Fruit fly (Drosophila melanogaster) whole organism, prepupa: ENCODE measurements around the gene CG9682.

Experiments used
- Blimp-1 ChIP-seq: fragments of 200-800 bp; sonication (Bioruptor generic); optimal IDR thresholded peaks from 3 replicates; lab custom pipeline; 2017; ENCODE audit warnings: missing biosample characterization, missing genetic modification characterization, mild to moderate bottlenecking, moderate library complexity, missing genetic modification reagents
- CG10631 ChIP-seq: fragments of 200-800 bp; sonication (Bioruptor generic); optimal IDR thresholded peaks from 2 replicates; lab custom pipeline; 2016; ENCODE audit warnings: missing biosample characterization, missing genetic modification characterization
- CG11294 ChIP-seq: fragments of 200-800 bp; sonication (Bioruptor generic); IDR thresholded peaks from 2 replicates; pipeline ENCODE4 v1.3.6; 2022; ENCODE audit warnings: missing biosample characterization, missing genetic modification characterization
- CG11762 ChIP-seq: fragments of 200-800 bp; sonication (Bioruptor generic); optimal IDR thresholded peaks from 3 replicates; lab custom pipeline; 2016; ENCODE audit warnings: missing biosample characterization, missing genetic modification characterization; ENCODE audit not compliant: insufficient read depth
- CG11902 ChIP-seq: fragments of 200-800 bp; sonication (Bioruptor generic); optimal IDR thresholded peaks from 3 replicates; lab custom pipeline; 2016; ENCODE audit warnings: missing biosample characterization, missing genetic modification characterization
- CG15336 ChIP-seq: fragments of 200-800 bp; sonication (Bioruptor generic); IDR thresholded peaks from 2 replicates; pipeline ENCODE4 v1.3.6; 2022; ENCODE audit warnings: missing biosample characterization, missing genetic modification characterization
- CG1621 ChIP-seq: fragments of 200-800 bp; sonication (Bioruptor generic); optimal IDR thresholded peaks from 3 replicates; lab custom pipeline; 2018; ENCODE audit warnings: missing biosample characterization, mild to moderate bottlenecking, missing genetic modification characterization
- CG31627 ChIP-seq: fragments of 200-800 bp; sonication (Bioruptor generic); optimal IDR thresholded peaks from 3 replicates; lab custom pipeline; 2016; ENCODE audit warnings: missing biosample characterization, missing genetic modification characterization
- CG32006 ChIP-seq: fragments of 200-800 bp; sonication (Bioruptor generic); optimal IDR thresholded peaks from 3 replicates; lab custom pipeline; 2017; ENCODE audit warnings: missing biosample characterization, mild to moderate bottlenecking, missing genetic modification characterization
- CG3919 ChIP-seq: fragments of 200-800 bp; sonication (Bioruptor generic); optimal IDR thresholded peaks from 3 replicates; lab custom pipeline; 2016; ENCODE audit warnings: missing biosample characterization, missing genetic modification characterization
- CG4318 ChIP-seq: fragments of 200-800 bp; sonication (Bioruptor generic); optimal IDR thresholded peaks from 3 replicates; lab custom pipeline; 2017; ENCODE audit warnings: missing biosample characterization, mild to moderate bottlenecking, missing genetic modification characterization
- CG6163 ChIP-seq: fragments of 200-800 bp; sonication (Bioruptor generic); IDR thresholded peaks from 3 replicates; pipeline ENCODE4 v1.3.6; 2022; ENCODE audit warnings: missing biosample characterization, missing genetic modification characterization
- CG6808 ChIP-seq: fragments of 200-800 bp; sonication (Bioruptor generic); optimal IDR thresholded peaks from 3 replicates; lab custom pipeline; 2017; ENCODE audit warnings: missing biosample characterization, missing genetic modification characterization, mild to moderate bottlenecking, moderate library complexity, missing genetic modification reagents
- CG7368 ChIP-seq: fragments of 200-800 bp; sonication (Bioruptor generic); optimal IDR thresholded peaks from 3 replicates; lab custom pipeline; 2016; ENCODE audit warnings: missing biosample characterization, missing genetic modification characterization
- CG8119 ChIP-seq: fragments of 200-800 bp; sonication (Bioruptor generic); IDR thresholded peaks from 3 replicates; pipeline ENCODE4 v1.3.6; 2022; ENCODE audit warnings: missing biosample characterization, missing genetic modification characterization
- CG8632 ChIP-seq: fragments of 200-800 bp; sonication (Bioruptor generic); optimal IDR thresholded peaks from 3 replicates; lab custom pipeline; 2016; ENCODE audit warnings: missing biosample characterization, missing genetic modification characterization
- Eip78C ChIP-seq: fragments of 200-800 bp; sonication (Bioruptor generic); peaks from one replicate; lab custom pipeline; 2016; ENCODE audit warnings: missing biosample characterization, missing genetic modification characterization
- Ets21C ChIP-seq: fragments of 200-800 bp; sonication (Bioruptor generic); optimal IDR thresholded peaks from 3 replicates; lab custom pipeline; 2016; ENCODE audit warnings: missing biosample characterization, missing genetic modification characterization
- Gug ChIP-seq: fragments of 200-800 bp; sonication (Bioruptor generic); IDR thresholded peaks from 2 replicates; pipeline ENCODE4 v1.3.6; 2022; ENCODE audit warnings: missing biosample characterization, missing genetic modification characterization
- Hr38 ChIP-seq: sonication (Bioruptor generic); optimal IDR thresholded peaks from 2 replicates; lab custom pipeline; 2016; ENCODE audit warnings: missing biosample characterization, missing genetic modification characterization
- Hr39 ChIP-seq: fragments of 200-800 bp; sonication (Bioruptor generic); optimal IDR thresholded peaks from 2 replicates; lab custom pipeline; 2016; ENCODE audit warnings: missing biosample characterization, missing genetic modification characterization
- Hr4 ChIP-seq: fragments of 200-800 bp; sonication (Bioruptor generic); optimal IDR thresholded peaks from 3 replicates; lab custom pipeline; 2016; ENCODE audit warnings: missing biosample characterization, missing genetic modification characterization
- Lpt ChIP-seq: fragments of 200-800 bp; sonication (Bioruptor generic); optimal IDR thresholded peaks from 3 replicates; lab custom pipeline; 2016; ENCODE audit warnings: missing biosample characterization, missing genetic modification characterization
- OdsH ChIP-seq: fragments of 200-800 bp; sonication (Bioruptor generic); optimal IDR thresholded peaks from 3 replicates; lab custom pipeline; 2016; ENCODE audit warnings: missing biosample characterization, missing genetic modification characterization
- Sox15 ChIP-seq: fragments of 200-800 bp; sonication (Bioruptor generic); optimal IDR thresholded peaks from 3 replicates; lab custom pipeline; 2016; ENCODE audit warnings: missing biosample characterization, missing genetic modification characterization
- achi ChIP-seq: fragments of 200-800 bp; sonication (Bioruptor generic); optimal IDR thresholded peaks from 3 replicates; lab custom pipeline; 2016; ENCODE audit warnings: missing biosample characterization, missing genetic modification characterization
- dac ChIP-seq: fragments of 200-800 bp; sonication (Bioruptor generic); optimal IDR thresholded peaks from 2 replicates; lab custom pipeline; 2017; ENCODE audit warnings: missing biosample characterization, mild to moderate bottlenecking, missing genetic modification characterization
- eg ChIP-seq: fragments of 200-800 bp; sonication (Bioruptor generic); IDR thresholded peaks from 3 replicates; pipeline ENCODE4 v1.3.6; 2022; ENCODE audit warnings: missing biosample characterization, missing genetic modification characterization
- esn ChIP-seq: fragments of 200-800 bp; sonication (Bioruptor generic); optimal IDR thresholded peaks from 2 replicates; lab custom pipeline; 2016; ENCODE audit warnings: missing biosample characterization, mild to moderate bottlenecking, missing genetic modification characterization, moderate library complexity
- fd59A ChIP-seq: fragments of 200-800 bp; sonication (Bioruptor generic); optimal IDR thresholded peaks from 2 replicates; lab custom pipeline; 2017; ENCODE audit warnings: missing biosample characterization, mild to moderate bottlenecking, missing genetic modification characterization, missing genetic modification reagents
- fd85E ChIP-seq: fragments of 200-800 bp; sonication (Bioruptor generic); optimal IDR thresholded peaks from 3 replicates; lab custom pipeline; 2016; ENCODE audit warnings: missing biosample characterization, missing genetic modification characterization
- fkh ChIP-seq: fragments of 200-800 bp; sonication (Bioruptor generic); optimal IDR thresholded peaks from 3 replicates; lab custom pipeline; 2017; ENCODE audit warnings: missing biosample characterization, mild to moderate bottlenecking, missing genetic modification characterization, moderate library complexity
- net ChIP-seq: fragments of 200-800 bp; sonication (Bioruptor generic); optimal IDR thresholded peaks from 3 replicates; lab custom pipeline; 2016; ENCODE audit warnings: missing biosample characterization, missing genetic modification characterization
- pdm3 ChIP-seq: fragments of 200-800 bp; sonication (Bioruptor generic); optimal IDR thresholded peaks from 3 replicates; lab custom pipeline; 2016; ENCODE audit warnings: missing biosample characterization, missing genetic modification characterization
- spab ChIP-seq: fragments of 200-800 bp; sonication (Bioruptor generic); optimal IDR thresholded peaks from 2 replicates; lab custom pipeline; 2017; ENCODE audit warnings: missing biosample characterization, mild to moderate bottlenecking, missing genetic modification characterization, missing genetic modification reagents
- ss ChIP-seq, 2 experiments: fragments of 200-800 bp; sonication (Bioruptor generic); optimal IDR thresholded peaks; 2 replicates in 1 of 2; 3 replicates in 1 of 2; lab custom pipeline; 2017 to 2018; ENCODE audit warnings: mild to moderate bottlenecking in 2 of 2, missing biosample characterization in 2 of 2, missing genetic modification characterization in 2 of 2, moderate library complexity in 1 of 2
- svp ChIP-seq: fragments of 200-800 bp; sonication (Bioruptor generic); peaks from one replicate; lab custom pipeline; 2016; ENCODE audit warnings: missing biosample characterization, missing genetic modification characterization
- vri ChIP-seq: fragments of 200-800 bp; sonication (Bioruptor generic); optimal IDR thresholded peaks from 3 replicates; lab custom pipeline; 2016; ENCODE audit warnings: missing biosample characterization, mild to moderate bottlenecking, missing genetic modification characterization

The CG9682 gene

DNA sequence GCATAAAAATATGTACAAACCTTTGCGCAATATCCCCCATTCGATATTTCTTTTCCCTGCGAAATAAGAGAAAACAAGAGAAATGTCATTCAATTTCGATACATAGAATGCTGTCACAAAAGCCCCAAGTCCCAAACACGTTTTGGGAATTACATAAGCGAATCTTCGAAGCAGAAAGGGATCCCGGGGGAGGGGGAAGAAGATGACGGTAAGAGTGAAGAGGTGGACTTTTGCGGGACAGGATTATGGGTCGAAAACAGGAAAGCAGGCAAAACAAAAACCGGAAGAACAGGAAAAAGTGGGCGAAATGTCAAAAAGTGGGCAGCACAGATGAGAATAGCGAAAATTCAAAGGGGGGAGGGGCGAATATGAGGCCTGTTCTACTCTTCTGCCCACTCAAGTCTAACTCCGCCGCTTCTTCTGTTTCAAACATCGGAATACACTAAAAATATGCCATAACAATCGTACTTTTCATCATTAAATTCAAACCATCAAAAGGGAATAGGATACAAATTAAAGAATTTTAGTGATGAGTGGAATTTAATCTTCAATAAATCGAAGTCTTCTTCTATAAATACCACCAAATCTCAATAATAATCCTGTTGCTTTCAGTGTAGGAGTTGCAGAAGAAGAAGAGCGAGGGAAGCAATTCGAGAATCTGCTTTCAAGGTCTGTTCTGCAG, 21.6 kb downstream of the CG9682 start (continued):
- TF ChIP-seq Blimp-1 (GFP tag; lab: Kevin White, UChicago) = no peak
- peak; percentile 73 for TF ChIP-seq CG11294
- peak; percentile 99 for TF ChIP-seq Eip78C (GFP tag; lab: Kevin White, UChicago)
- peak; percentile 51 for TF ChIP-seq dac
- TF ChIP-seq Hr38 = no peak
- TF ChIP-seq CG32006 (GFP tag; lab: Kevin White, UChicago) = peak; percentile 92
- peak; percentile 99 for TF ChIP-seq CG10631 (GFP tag; lab: Kevin White, UChicago)
- peak; percentile 96 for TF ChIP-seq Hr39 (GFP tag; lab: Kevin White, UChicago)
- peak; percentile 95 for TF ChIP-seq CG8632 (GFP tag; lab: Kevin White, UChicago)
- TF ChIP-seq achi (GFP tag; lab: Kevin White, UChicago) = peak; percentile 97

DNA sequence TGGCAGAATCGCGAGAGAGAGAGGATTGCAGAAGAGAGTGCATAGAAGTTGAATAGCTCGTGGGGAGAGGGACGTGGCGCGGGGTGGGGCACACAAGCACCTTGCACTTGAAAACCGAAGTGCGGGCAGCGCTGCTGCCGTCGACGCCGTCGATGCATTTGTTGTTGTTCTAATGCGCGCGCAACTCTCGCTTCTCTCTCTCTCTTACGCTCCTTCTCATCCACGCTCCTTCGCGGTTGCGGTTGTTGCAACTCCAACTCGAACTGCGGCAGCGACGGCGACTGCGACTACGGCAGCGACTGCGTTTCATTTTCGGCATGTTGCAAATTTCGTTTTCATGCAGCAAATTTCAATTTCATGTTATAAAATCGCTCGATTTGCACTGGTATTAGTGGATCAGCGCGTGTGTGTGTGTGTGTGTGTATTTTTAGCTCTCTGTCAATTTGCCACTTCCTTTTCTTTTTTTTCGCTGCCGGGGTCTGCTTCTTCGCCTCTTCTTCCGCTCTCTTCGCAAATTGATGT, 22.2 kb downstream of the CG9682 start:
- TF ChIP-seq eg (GFP tag; lab: Robert Waterston, UW) = 0 out of 3 replicates have a peak, but pooled peaks have one; percentile 22
- TF ChIP-seq svp (GFP tag; lab: Kevin White, UChicago) = peak; percentile 46
- no peak for TF ChIP-seq CG32006 (GFP tag; lab: Kevin White, UChicago)
- TF ChIP-seq Blimp-1 (GFP tag; lab: Kevin White, UChicago) = peak; percentile 98
- TF ChIP-seq, all 60 proteins: peak for 3

DNA sequence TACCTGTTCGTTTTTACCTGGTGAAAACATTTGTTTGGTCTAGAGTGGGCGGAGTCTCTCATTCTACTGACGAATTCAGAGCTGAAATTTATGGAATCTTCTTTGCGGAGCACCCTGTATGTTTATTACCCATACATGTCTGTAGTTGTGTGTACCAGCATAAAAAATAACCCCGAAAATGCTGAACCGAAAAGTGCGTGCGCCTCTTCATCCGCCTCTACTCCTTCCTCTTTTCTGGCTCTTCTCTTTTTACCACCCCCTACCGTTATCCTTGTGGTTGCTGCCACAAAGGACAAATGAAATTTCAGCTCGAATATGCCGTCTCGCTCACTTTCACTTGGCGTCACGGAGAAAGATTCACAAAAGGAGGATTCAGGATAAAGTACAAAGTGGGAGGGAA, 23.2 kb downstream of the CG9682 start:
- TF ChIP-seq fkh (GFP tag; lab: Kevin White, UChicago) (no peak), esn (GFP tag; lab: Kevin White, UChicago) (no peak), vri (no peak), CG10631 (GFP tag; lab: Kevin White, UChicago) (no peak), Hr38 (no peak), Ets21C (no peak), Sox15 (GFP tag; lab: Kevin White, UChicago) (no peak), Eip78C (GFP tag; lab: Kevin White, UChicago) (no peak), CG4318 (no peak), pdm3 (GFP tag; lab: Kevin White, UChicago) (no peak), CG3919 (GFP tag; lab: Kevin White, UChicago) (no peak), Lpt (GFP tag; lab: Kevin White, UChicago) (no peak), Gug (GFP tag; lab: Robert Waterston, UW) (no peak)

DNA sequence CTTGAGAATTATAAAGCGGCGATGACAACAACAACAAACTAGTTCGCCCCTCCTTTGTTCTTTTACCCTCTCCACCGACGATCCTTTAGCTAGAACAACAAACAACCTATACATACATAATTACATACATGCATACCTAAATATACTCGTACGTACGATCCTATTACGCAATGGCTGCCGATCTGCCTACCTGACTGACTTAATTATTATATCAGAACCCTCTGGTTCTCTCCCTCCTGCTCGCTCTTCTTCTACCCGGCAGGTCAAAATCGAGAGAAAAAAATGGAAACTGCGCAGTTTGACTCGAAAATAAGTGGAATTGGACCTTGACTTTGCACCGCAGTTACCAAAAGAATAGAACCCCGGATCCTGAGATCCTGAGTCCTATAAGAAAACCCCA, 25.2 kb downstream of the CG9682 start:
- TF ChIP-seq CG11762 (GFP tag; lab: Kevin White, UChicago) = no peak
- TF ChIP-seq OdsH (GFP tag; lab: Kevin White, UChicago) = no peak
- TF ChIP-seq CG4318 = no peak
- TF ChIP-seq CG31627 (GFP tag; lab: Kevin White, UChicago) = no peak
- no peak for TF ChIP-seq spab (GFP tag; lab: Kevin White, UChicago)
- no peak for TF ChIP-seq CG1621 (tag; lab: Kevin White, UChicago)
- no peak for TF ChIP-seq Eip78C (GFP tag; lab: Kevin White, UChicago)
- no peak for TF ChIP-seq CG7368 (GFP tag; lab: Kevin White, UChicago)
- no peak for TF ChIP-seq CG6163
- TF ChIP-seq fd85E (GFP tag; lab: Kevin White, UChicago) = no peak

DNA sequence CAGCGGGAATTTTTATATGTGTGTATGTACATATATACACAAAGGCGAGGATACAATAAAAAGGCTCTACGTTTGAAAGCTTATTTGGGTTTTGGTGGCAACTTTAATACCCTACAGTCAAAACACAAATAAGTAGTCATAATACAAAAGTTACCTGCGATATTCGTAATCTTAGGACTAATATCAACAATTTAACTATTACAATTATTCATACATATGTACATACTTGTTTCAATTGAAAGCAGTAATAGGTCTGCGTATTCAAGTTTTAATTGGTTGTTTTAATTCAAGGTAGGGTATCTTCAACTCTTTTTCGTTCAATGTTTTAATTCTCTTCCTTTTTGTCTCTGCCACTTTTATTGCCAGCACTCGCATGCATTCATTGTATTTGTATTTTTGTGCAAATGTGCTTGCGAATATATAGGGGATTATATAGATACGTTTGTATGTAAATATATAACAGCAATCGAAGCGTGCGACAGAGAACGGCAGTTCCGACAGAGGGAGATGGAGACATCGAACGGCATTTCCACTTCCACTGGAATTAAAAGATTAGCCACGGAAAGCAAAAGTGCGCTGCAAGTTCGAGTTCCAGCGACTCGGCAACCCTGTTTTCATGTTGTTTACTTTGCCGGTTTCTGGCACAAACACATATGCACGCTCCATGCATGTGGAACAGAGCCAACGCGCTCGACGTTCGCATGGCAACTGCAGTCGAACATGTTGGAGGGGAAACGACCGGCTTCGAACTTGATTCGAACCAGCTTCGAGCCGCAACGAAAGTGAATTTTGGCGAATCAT, 26.0 kb downstream of the CG9682 start:
- TF ChIP-seq CG15336 (GFP tag; lab: Robert Waterston, UW) (peak; percentile 47; the same call in 1 of the 2 replicates), fd59A (GFP tag; lab: Kevin White, UChicago) (peak; percentile 84), ss (GFP tag; optimal IDR thresholded peaks at IDR 0.05; lab: Kevin White, UChicago) (peak; percentile 86 to 89), Gug (GFP tag; lab: Robert Waterston, UW) (peak; percentile 46; the same call in 1 of the 2 replicates), OdsH (GFP tag; lab: Kevin White, UChicago) (peak; percentile 58), Sox15 (GFP tag; lab: Kevin White, UChicago) (peak; percentile 63), dac (peak; percentile 46), CG8119 (peak; percentile 55; the same call in 1 of the 3 replicates), CG6808 (peak; percentile 87), Hr4 (peak; percentile 65), CG6163 (peak; percentile 79), fd85E (GFP tag; lab: Kevin White, UChicago) (no peak), CG11902 (GFP tag; lab: Kevin White, UChicago) (peak; percentile 55), Blimp-1 (GFP tag; lab: Kevin White, UChicago) (peak; percentile 98), Hr38 (no peak), CG10631 (GFP tag; lab: Kevin White, UChicago) (peak; percentile 75), CG11762 (GFP tag; lab: Kevin White, UChicago) (peak; percentile 49), esn (GFP tag; lab: Kevin White, UChicago) (peak; percentile 94), net (peak; percentile 66), CG1621 (tag; lab: Kevin White, UChicago) (peak; percentile 76), achi (GFP tag; lab: Kevin White, UChicago) (peak; percentile 74)
